Fruit fly (Drosophila melanogaster) whole organism, embryonic: ENCODE measurements around the gene Vps52.
A peak's percentile ranks its signal among the peaks of the same experiment; 100 is the strongest.

Source experiments
- CG10267 ChIP-seq: fragments of 200-800 bp; sonication (Bioruptor generic); optimal IDR thresholded peaks from 2 replicates; lab custom pipeline; 2018; ENCODE audit warnings: missing biosample characterization, mild to moderate bottlenecking, missing genetic modification characterization, moderate library complexity
- CG11504 ChIP-seq: fragments of 200-800 bp; sonication (Bioruptor generic); optimal IDR thresholded peaks from 3 replicates; lab custom pipeline; 2019; ENCODE audit warnings: missing biosample characterization, mild to moderate bottlenecking, missing genetic modification characterization, moderate library complexity
- CG12942 ChIP-seq: fragments of 200-800 bp; sonication (Bioruptor generic); optimal IDR thresholded peaks from 3 replicates; lab custom pipeline; 2016; ENCODE audit warnings: missing biosample characterization, missing genetic modification characterization
- CG14050 ChIP-seq: fragments of 200-800 bp; sonication (Bioruptor generic); IDR thresholded peaks from 3 replicates; pipeline ENCODE4 v1.3.6; 2022; ENCODE audit warnings: missing biosample characterization, missing genetic modification characterization
- CG15011 ChIP-seq: fragments of 200-800 bp; sonication (Bioruptor generic); optimal IDR thresholded peaks from 3 replicates; lab custom pipeline; 2018; ENCODE audit warnings: missing biosample characterization, mild to moderate bottlenecking, missing genetic modification characterization
- CG15514 ChIP-seq: fragments of 200-800 bp; sonication (Bioruptor generic); optimal IDR thresholded peaks from 3 replicates; lab custom pipeline; 2017; ENCODE audit warnings: missing biosample characterization, missing genetic modification characterization, mild to moderate bottlenecking, moderate library complexity, missing genetic modification reagents
- CG17359 ChIP-seq: fragments of 200-800 bp; sonication (Bioruptor generic); optimal IDR thresholded peaks from 3 replicates; lab custom pipeline; 2018; ENCODE audit warnings: missing biosample characterization, mild to moderate bottlenecking, missing genetic modification characterization, moderate library complexity
- CG18262 ChIP-seq: fragments of 200-800 bp; optimal IDR thresholded peaks from 3 replicates; lab custom pipeline; 2019; ENCODE audit warnings: missing biosample characterization, mild to moderate bottlenecking, missing genetic modification characterization, moderate library complexity
- CG4328 ChIP-seq: fragments of 200-800 bp; sonication (Bioruptor generic); optimal IDR thresholded peaks from 3 replicates; lab custom pipeline; 2017; ENCODE audit warnings: missing biosample characterization, missing genetic modification reagents, missing genetic modification characterization
- CG7786 ChIP-seq: fragments of 200-800 bp; sonication (Bioruptor generic); optimal IDR thresholded peaks from 2 replicates; lab custom pipeline; 2016; ENCODE audit warnings: missing biosample characterization, missing genetic modification characterization
- CG7963 ChIP-seq: fragments of 200-800 bp; sonication (Bioruptor generic); IDR thresholded peaks from 3 replicates; pipeline ENCODE4 v1.3.6; 2022; ENCODE audit warnings: missing biosample characterization, missing genetic modification characterization; ENCODE audit not compliant: partially characterized antibody
- CoRest ChIP-seq: fragments of 200-800 bp; sonication (Bioruptor generic); optimal IDR thresholded peaks from 3 replicates; lab custom pipeline; 2018; ENCODE audit warnings: missing biosample characterization, mild to moderate bottlenecking, missing genetic modification characterization, moderate library complexity
- Drgx ChIP-seq: fragments of 200-800 bp; sonication (Bioruptor generic); IDR thresholded peaks from 2 replicates; pipeline ENCODE4 v1.3.6; 2022; ENCODE audit warnings: missing biosample characterization, missing genetic modification characterization
- E2f1 ChIP-seq: fragments of 200-800 bp; sonication (Bioruptor generic); IDR thresholded peaks from 2 replicates; pipeline ENCODE4 v1.3.6; 2022; ENCODE audit warnings: missing biosample characterization, missing genetic modification characterization
- ERR ChIP-seq: fragments of 200-800 bp; sonication (Bioruptor generic); optimal IDR thresholded peaks from 2 replicates; lab custom pipeline; 2016; ENCODE audit warnings: missing biosample characterization, missing genetic modification characterization
- H15 ChIP-seq: fragments of 200-800 bp; sonication (Bioruptor generic); IDR thresholded peaks from 3 replicates; pipeline ENCODE4 v1.3.6; 2022; ENCODE audit warnings: missing biosample characterization, missing genetic modification characterization
- Hr78 ChIP-seq, 2 experiments: fragments of 200-800 bp in 1 of 2; fragments of >200 bp in 1 of 2; sonication (Bioruptor generic) in 1 of 2; optimal IDR thresholded peaks; 2 replicates each; lab custom pipeline; 2017 to 2019; ENCODE audit warnings: missing biosample characterization in 2 of 2, missing genetic modification characterization in 2 of 2, mild to moderate bottlenecking in 1 of 2, moderate library complexity in 1 of 2
- MBD-R2 ChIP-seq: fragments of 200-800 bp; sonication (Bioruptor generic); IDR thresholded peaks from 2 replicates; pipeline ENCODE4 v1.3.6; 2022; ENCODE audit warnings: missing biosample characterization, missing genetic modification characterization
- Nf-YB ChIP-seq: fragments of 200-800 bp; sonication (Bioruptor generic); optimal IDR thresholded peaks from 3 replicates; lab custom pipeline; 2019; ENCODE audit warnings: missing biosample characterization, mild to moderate bottlenecking, missing genetic modification characterization, moderate library complexity
- Nf-YC ChIP-seq: fragments of 200-800 bp; optimal IDR thresholded peaks from 3 replicates; lab custom pipeline; 2019; ENCODE audit warnings: missing biosample characterization, mild to moderate bottlenecking, missing genetic modification characterization, moderate library complexity
- PHDP ChIP-seq: fragments of 200-800 bp; sonication (Bioruptor generic); optimal IDR thresholded peaks from 3 replicates; lab custom pipeline; 2018; ENCODE audit warnings: missing biosample characterization, mild to moderate bottlenecking, missing genetic modification characterization, moderate library complexity
- Ptx1 ChIP-seq: fragments of 200-800 bp; sonication (Bioruptor generic); IDR thresholded peaks from 2 replicates; pipeline ENCODE4 v1.3.6; 2022; ENCODE audit warnings: missing biosample characterization, missing genetic modification characterization
- Scr ChIP-seq: fragments of 200-800 bp; sonication (Bioruptor generic); IDR thresholded peaks from 2 replicates; pipeline ENCODE4 v1.3.6; 2022; ENCODE audit warnings: missing biosample characterization, missing genetic modification characterization; ENCODE audit not compliant: partially characterized antibody
- Sin3A ChIP-seq: fragments of >200 bp; optimal IDR thresholded peaks from 2 replicates; lab custom pipeline; 2018
- Ssrp ChIP-seq: fragments of 200-800 bp; sonication (Bioruptor generic); optimal IDR thresholded peaks from 2 replicates; lab custom pipeline; 2018; ENCODE audit warnings: missing biosample characterization, mild to moderate bottlenecking, missing genetic modification characterization, moderate library complexity
- Stat92E ChIP-seq, 3 experiments: fragments of >200 bp in 2 of 3; fragments of 200-800 bp in 1 of 3; sonication (Bioruptor generic) in 1 of 3; optimal IDR thresholded peaks; 2 replicates each; lab custom pipeline; 2017 to 2019; ENCODE audit warnings: missing biosample characterization in 3 of 3, missing genetic modification characterization in 3 of 3, mild to moderate bottlenecking in 1 of 3, moderate library complexity in 1 of 3
- Xrp1 ChIP-seq: fragments of 200-800 bp; sonication (Bioruptor generic); IDR thresholded peaks from 2 replicates; pipeline ENCODE4 v1.3.6; 2022; ENCODE audit warnings: missing biosample characterization, missing genetic modification characterization
- ash1 ChIP-seq: fragments of 200-800 bp; sonication (Bioruptor generic); optimal IDR thresholded peaks from 2 replicates; lab custom pipeline; 2018; ENCODE audit warnings: missing biosample characterization, mild to moderate bottlenecking, missing genetic modification characterization
- bsh ChIP-seq, 2 experiments: fragments of 200-800 bp; sonication (Bioruptor generic); optimal IDR thresholded peaks; 2 replicates each; lab custom pipeline; 2017 to 2018; ENCODE audit warnings: mild to moderate bottlenecking in 2 of 2, missing biosample characterization in 2 of 2, missing genetic modification characterization in 2 of 2, moderate library complexity in 1 of 2
- cad ChIP-seq: fragments of >200 bp; optimal IDR thresholded peaks from 2 replicates; lab custom pipeline; 2017; ENCODE audit warnings: missing biosample characterization, missing genetic modification characterization
- chm ChIP-seq: fragments of 200-800 bp; sonication (Bioruptor generic); IDR thresholded peaks from 2 replicates; pipeline ENCODE4 v1.3.6; 2022; ENCODE audit warnings: missing biosample characterization, missing genetic modification characterization
- disco-r ChIP-seq: fragments of 200-800 bp; sonication (Bioruptor generic); optimal IDR thresholded peaks from 2 replicates; lab custom pipeline; 2016; ENCODE audit warnings: missing biosample characterization, missing genetic modification characterization
- dmrt11E ChIP-seq: fragments of 200-800 bp; sonication (Bioruptor generic); optimal IDR thresholded peaks from 3 replicates; lab custom pipeline; 2018; ENCODE audit warnings: missing biosample characterization, mild to moderate bottlenecking, missing genetic modification characterization, moderate library complexity
- dmrt99B ChIP-seq: fragments of 200-800 bp; sonication (Bioruptor generic); optimal IDR thresholded peaks from 2 replicates; lab custom pipeline; 2018; ENCODE audit warnings: missing biosample characterization, mild to moderate bottlenecking, missing genetic modification characterization, moderate library complexity
- ewg ChIP-seq: fragments of 200-800 bp; sonication (Bioruptor generic); optimal IDR thresholded peaks from 3 replicates; lab custom pipeline; 2017; ENCODE audit warnings: mild to moderate bottlenecking, missing biosample characterization, missing genetic modification reagents, missing genetic modification characterization
- eyg ChIP-seq: fragments of 200-800 bp; sonication (Bioruptor generic); optimal IDR thresholded peaks from 3 replicates; lab custom pipeline; 2016; ENCODE audit warnings: missing biosample characterization, missing genetic modification characterization
- fru ChIP-seq: fragments of >200 bp; optimal IDR thresholded peaks from 2 replicates; lab custom pipeline; 2017
- gsb-n ChIP-seq: fragments of 200-800 bp; sonication (Bioruptor generic); optimal IDR thresholded peaks from 3 replicates; lab custom pipeline; 2018; ENCODE audit warnings: missing biosample characterization, mild to moderate bottlenecking, missing genetic modification characterization
- insv ChIP-seq, 2 experiments: fragments of 200-800 bp; sonication (Bioruptor generic); optimal IDR thresholded peaks; 3 replicates each; lab custom pipeline; 2016 to 2018; ENCODE audit warnings: missing biosample characterization in 2 of 2, missing genetic modification characterization in 2 of 2
- jing ChIP-seq: fragments of 200-800 bp; sonication (Bioruptor generic); optimal IDR thresholded peaks from 2 replicates; lab custom pipeline; 2018; ENCODE audit warnings: missing biosample characterization, mild to moderate bottlenecking, missing genetic modification characterization
- ken ChIP-seq: fragments of 200-800 bp; sonication (Bioruptor generic); IDR thresholded peaks from 3 replicates; pipeline ENCODE4 v1.3.6; 2022; ENCODE audit warnings: missing biosample characterization, missing genetic modification characterization
- nau ChIP-seq: fragments of 200-800 bp; sonication (Bioruptor generic); optimal IDR thresholded peaks from 3 replicates; lab custom pipeline; 2017; ENCODE audit warnings: missing biosample characterization, mild to moderate bottlenecking, missing genetic modification characterization, missing genetic modification reagents
- nerfin-2 ChIP-seq: fragments of 200-800 bp; sonication (Bioruptor generic); IDR thresholded peaks from 2 replicates; pipeline ENCODE4 v1.3.6; 2022; ENCODE audit warnings: missing biosample characterization, missing genetic modification characterization; ENCODE audit not compliant: partially characterized antibody
- pnt ChIP-seq: fragments of 200-800 bp; sonication (Bioruptor generic); optimal IDR thresholded peaks from 3 replicates; lab custom pipeline; 2016; ENCODE audit warnings: missing biosample characterization, missing genetic modification characterization
- salm ChIP-seq: fragments of 200-800 bp; sonication (Bioruptor generic); optimal IDR thresholded peaks from 2 replicates; lab custom pipeline; 2018; ENCODE audit warnings: missing biosample characterization, mild to moderate bottlenecking, missing genetic modification characterization
- seq ChIP-seq: fragments of 200-800 bp; sonication (Bioruptor generic); IDR thresholded peaks from 2 replicates; pipeline ENCODE4 v1.3.6; 2022; ENCODE audit warnings: missing biosample characterization, missing genetic modification characterization
- sisA ChIP-seq: fragments of 200-800 bp; sonication (Bioruptor generic); IDR thresholded peaks from 2 replicates; pipeline ENCODE4 v1.3.6; 2022; ENCODE audit warnings: missing biosample characterization, missing genetic modification characterization
- so ChIP-seq: fragments of 200-800 bp; sonication (Bioruptor generic); IDR thresholded peaks from 3 replicates; pipeline ENCODE4 v1.3.6; 2022; ENCODE audit warnings: missing biosample characterization, missing genetic modification characterization
- sob ChIP-seq: fragments of 200-800 bp; sonication (Bioruptor generic); IDR thresholded peaks from 2 replicates; pipeline ENCODE4 v1.3.6; 2022; ENCODE audit warnings: missing biosample characterization, missing genetic modification characterization
- tin ChIP-seq: fragments of 200-800 bp; sonication (Bioruptor generic); optimal IDR thresholded peaks from 3 replicates; lab custom pipeline; 2016; ENCODE audit warnings: missing biosample characterization, missing genetic modification characterization
- vnd ChIP-seq: fragments of 200-800 bp; sonication (Bioruptor generic); IDR thresholded peaks from 3 replicates; pipeline ENCODE4 v1.3.6; 2022; ENCODE audit warnings: missing biosample characterization, missing genetic modification characterization; ENCODE audit not compliant: partially characterized antibody

Gene Vps52

DNA sequence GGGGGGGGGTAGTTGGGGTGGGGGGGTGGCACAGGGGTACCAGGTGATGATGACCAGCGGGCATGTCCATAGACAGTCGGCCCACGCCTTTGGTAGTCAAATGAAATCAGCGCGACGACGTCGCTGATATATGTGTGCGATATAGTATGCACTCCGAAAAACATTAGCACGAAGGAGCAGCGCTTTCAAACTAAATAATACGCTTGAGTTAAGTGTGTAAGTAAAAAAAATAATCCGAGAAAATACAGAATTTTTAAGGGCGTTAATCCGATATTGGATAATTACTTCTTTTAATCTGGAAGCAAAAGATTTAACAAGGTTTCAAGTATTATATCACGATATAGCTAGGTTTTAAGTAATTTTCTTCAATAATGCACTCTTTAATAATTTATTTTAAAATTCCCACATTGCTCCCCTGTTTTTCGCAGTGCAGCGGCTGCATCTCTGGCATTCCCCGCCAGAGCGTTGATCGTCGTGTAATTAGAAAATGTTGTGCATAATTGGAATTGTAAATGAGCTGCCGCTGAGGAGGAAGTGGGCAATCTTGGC, 28.8 kb downstream of the Vps52 start (continued):
- TF ChIP-seq Nf-YB (GFP tag; lab: Kevin White, UChicago) (no peak), gsb-n (tag; lab: Kevin White, UChicago) (no peak), CG18262 (peak; percentile 21), Xrp1 (0 out of 2 replicates have a peak, but pooled peaks have one; percentile 31), dmrt11E (peak; percentile 2), dmrt99B (tag; lab: Kevin White, UChicago) (peak; percentile 22), ewg (GFP tag; lab: Kevin White, UChicago) (no peak), jing (GFP tag; lab: Kevin White, UChicago) (no peak), Scr (GFP tag; lab: Robert Waterston, UW) (no peak), sisA (GFP tag; lab: Robert Waterston, UW) (no peak), fru (lab: Kevin White, UChicago) (no peak), cad (GFP tag; lab: Kevin White, UChicago) (no peak), Drgx (GFP tag; lab: Robert Waterston, UW) (peak; percentile 56), CoRest (tag; lab: Kevin White, UChicago) (peak; percentile 4), so (GFP tag; lab: Robert Waterston, UW) (no peak), CG17359 (tag; lab: Kevin White, UChicago) (no peak), seq (GFP tag; lab: Robert Waterston, UW) (no peak), CG11504 (tag; lab: Kevin White, UChicago) (peak; percentile 49), salm (tag; lab: Kevin White, UChicago) (no peak), chm (no peak), bsh (GFP tag; optimal IDR thresholded peaks at IDR 0.05; lab: Kevin White, UChicago) (peak; percentile 17 to 24), H15 (GFP tag; lab: Robert Waterston, UW) (no peak), E2f1 (GFP tag; lab: Robert Waterston, UW) (no peak), CG7786 (GFP tag; lab: Kevin White, UChicago) (no peak), ash1 (no peak), CG7963 (GFP tag; lab: Robert Waterston, UW) (no peak), tin (no peak), CG10267 (tag; lab: Kevin White, UChicago) (no peak), Stat92E (GFP tag; optimal IDR thresholded peaks at IDR 0.05; lab: Kevin White, UChicago) (no peak), ken (GFP tag; lab: Robert Waterston, UW) (no peak), vnd (GFP tag; lab: Robert Waterston, UW) (no peak), disco-r (GFP tag; lab: Kevin White, UChicago) (no peak), nerfin-2 (no peak), eyg (no peak), Hr78 (GFP tag; optimal IDR thresholded peaks at IDR 0.05; lab: Kevin White, UChicago) (no peak), pnt (GFP tag; lab: Kevin White, UChicago) (no peak), Ptx1 (GFP tag; lab: Robert Waterston, UW) (0 out of 2 replicates have a peak, but pooled peaks have one; percentile 17), sob (no peak), insv (GFP tag; optimal IDR thresholded peaks at IDR 0.05; lab: Kevin White, UChicago) (no peak), CG14050 (GFP tag; lab: Robert Waterston, UW) (no peak), PHDP (tag; lab: Kevin White, UChicago) (no peak), Nf-YC (tag; lab: Kevin White, UChicago) (no peak), CG15011 (GFP tag; lab: Kevin White, UChicago) (no peak), Ssrp (peak; percentile 7), nau (GFP tag; lab: Kevin White, UChicago) (no peak), MBD-R2 (no peak), CG12942 (GFP tag; lab: Kevin White, UChicago) (no peak), CG4328 (no peak), Sin3A (no peak), CG15514 (GFP tag; lab: Kevin White, UChicago) (no peak), ERR (no peak)
